Worm (Caenorhabditis elegans): ENCODE results near the gene myo-3.

myo-3 gene

ce11 chrV:12179338-12179737, 54.8 kb downstream of the myo-3 start, which contains the start of gene clec-224:
Gene clec-224 (minus strand): TSS chrV:12179438.
- no peak for TF ChIP-seq mml-1 (tag; optimal IDR thresholded peaks at IDR 0.05)
- no peak for TF ChIP-seq nhr-76 (tag; optimal IDR thresholded peaks at IDR 0.05)
- TF ChIP-seq daf-12 (tag; optimal IDR thresholded peaks at IDR 0.05) = no peak
- TF ChIP-seq snpc-4 (tag; optimal IDR thresholded peaks at IDR 0.05) = no peak
- no peak for TF ChIP-seq fkh-10 (GFP tag; optimal IDR thresholded peaks at IDR 0.05)
- TF ChIP-seq unc-39 (tag; optimal IDR thresholded peaks at IDR 0.05) = no peak
- TF ChIP-seq nhr-23 (tag; optimal IDR thresholded peaks at IDR 0.05) = no peak
- TF ChIP-seq nhr-25 (tag; optimal IDR thresholded peaks at IDR 0.05) = no peak
- TF ChIP-seq ama-1 (optimal IDR thresholded peaks at IDR 0.05) = no peak
- TF ChIP-seq unc-62 (GFP tag; optimal IDR thresholded peaks at IDR 0.05) = no peak
- TF ChIP-seq zag-1 (tag; optimal IDR thresholded peaks at IDR 0.05) = no peak
- TF ChIP-seq fos-1 (tag; optimal IDR thresholded peaks at IDR 0.05) = no peak
